Fruit fly (Drosophila melanogaster) whole organism, embryonic: ENCODE measurements around the gene AstC-R1.

ENCODE experiments used
- Ada2b ChIP-seq: fragments of 200-800 bp; sonication (Bioruptor generic); IDR thresholded peaks from 2 replicates; pipeline ENCODE4 v1.3.6; 2022; ENCODE audit warnings: missing biosample characterization, missing genetic modification characterization
- Adf1 ChIP-seq: fragments of 200-800 bp; sonication (Bioruptor generic); IDR thresholded peaks from 2 replicates; pipeline ENCODE4 v1.3.6; 2022; ENCODE audit warnings: missing biosample characterization, missing genetic modification characterization
- Aef1 ChIP-seq: fragments of 200-800 bp; sonication (Bioruptor generic); IDR thresholded peaks from 3 replicates; pipeline ENCODE4 v1.3.6; 2022; ENCODE audit warnings: missing biosample characterization, missing genetic modification characterization
- Bgb ChIP-seq: fragments of 200-800 bp; sonication (Bioruptor generic); IDR thresholded peaks from 2 replicates; pipeline ENCODE4 v1.3.6; 2022; ENCODE audit warnings: missing biosample characterization, missing genetic modification characterization; ENCODE audit not compliant: partially characterized antibody
- CG11695 ChIP-seq: fragments of 200-800 bp; sonication (Bioruptor generic); IDR thresholded peaks from 3 replicates; pipeline ENCODE4 v1.3.6; 2022; ENCODE audit warnings: missing biosample characterization, missing genetic modification characterization
- CG12299 ChIP-seq: fragments of 200-800 bp; sonication (Bioruptor generic); optimal IDR thresholded peaks from 2 replicates; lab custom pipeline; 2018; ENCODE audit warnings: missing biosample characterization, mild to moderate bottlenecking, missing genetic modification characterization
- CG12659 ChIP-seq: fragments of 200-800 bp; sonication (Bioruptor generic); optimal IDR thresholded peaks from 3 replicates; lab custom pipeline; 2017; ENCODE audit warnings: mild to moderate bottlenecking, missing biosample characterization, missing genetic modification reagents, missing genetic modification characterization
- CG14441 ChIP-seq: fragments of 200-800 bp; sonication (Bioruptor generic); IDR thresholded peaks from 2 replicates; pipeline ENCODE4 v1.3.6; 2022; ENCODE audit warnings: missing biosample characterization, missing genetic modification characterization
- CG16813 ChIP-seq: fragments of 200-800 bp; sonication (Bioruptor generic); IDR thresholded peaks from 3 replicates; pipeline ENCODE4 v1.3.6; 2022; ENCODE audit warnings: missing biosample characterization, missing genetic modification characterization; ENCODE audit not compliant: partially characterized antibody
- CG17359 ChIP-seq: fragments of 200-800 bp; sonication (Bioruptor generic); optimal IDR thresholded peaks from 3 replicates; lab custom pipeline; 2018; ENCODE audit warnings: missing biosample characterization, mild to moderate bottlenecking, missing genetic modification characterization, moderate library complexity
- CG17612 ChIP-seq: fragments of 200-800 bp; sonication (Bioruptor generic); IDR thresholded peaks from 2 replicates; pipeline ENCODE4 v1.3.6; 2022; ENCODE audit warnings: missing biosample characterization, missing genetic modification characterization
- CG17802 ChIP-seq: fragments of 200-800 bp; sonication (Bioruptor generic); optimal IDR thresholded peaks from 2 replicates; lab custom pipeline; 2018; ENCODE audit warnings: missing biosample characterization, mild to moderate bottlenecking, missing genetic modification characterization, moderate library complexity
- CG2889 ChIP-seq: fragments of 200-800 bp; sonication (Bioruptor generic); IDR thresholded peaks from 3 replicates; pipeline ENCODE4 v1.3.6; 2022; ENCODE audit warnings: missing biosample characterization, missing genetic modification characterization
- CG32532 ChIP-seq: fragments of 200-800 bp; sonication (Bioruptor generic); IDR thresholded peaks from 2 replicates; pipeline ENCODE4 v1.3.6; 2022; ENCODE audit warnings: missing biosample characterization, missing genetic modification characterization
- CG3281 ChIP-seq: fragments of 200-800 bp; sonication (Bioruptor generic); optimal IDR thresholded peaks from 3 replicates; lab custom pipeline; 2017; ENCODE audit warnings: missing biosample characterization, mild to moderate bottlenecking, missing genetic modification characterization
- CG3407 ChIP-seq: fragments of 200-800 bp; sonication (Bioruptor generic); optimal IDR thresholded peaks from 2 replicates; lab custom pipeline; 2018; ENCODE audit warnings: missing biosample characterization, mild to moderate bottlenecking, missing genetic modification characterization
- CG3838 ChIP-seq: fragments of 200-800 bp; sonication (Bioruptor generic); optimal IDR thresholded peaks from 3 replicates; lab custom pipeline; 2016; ENCODE audit warnings: missing biosample characterization, missing genetic modification characterization
- CG4328 ChIP-seq: fragments of 200-800 bp; sonication (Bioruptor generic); optimal IDR thresholded peaks from 3 replicates; lab custom pipeline; 2017; ENCODE audit warnings: missing biosample characterization, missing genetic modification reagents, missing genetic modification characterization
- CG5180 ChIP-seq: fragments of 200-800 bp; sonication (Bioruptor generic); optimal IDR thresholded peaks from 3 replicates; lab custom pipeline; 2017; ENCODE audit warnings: missing biosample characterization, missing genetic modification characterization, mild to moderate bottlenecking, moderate library complexity, missing genetic modification reagents
- CG6175 ChIP-seq: fragments of 200-800 bp; sonication (Bioruptor generic); IDR thresholded peaks from 3 replicates; pipeline ENCODE4 v1.3.6; 2022; ENCODE audit warnings: missing biosample characterization, missing genetic modification characterization
- CG6791 ChIP-seq: fragments of 200-800 bp; sonication (Bioruptor generic); IDR thresholded peaks from 3 replicates; pipeline ENCODE4 v1.3.6; 2022; ENCODE audit warnings: missing biosample characterization, missing genetic modification characterization; ENCODE audit not compliant: partially characterized antibody
- Chrac-16 ChIP-seq: fragments of 200-800 bp; sonication (Bioruptor generic); optimal IDR thresholded peaks from 3 replicates; lab custom pipeline; 2016; ENCODE audit warnings: missing biosample characterization, missing genetic modification characterization
- D19B ChIP-seq: fragments of 200-800 bp; sonication (Bioruptor generic); optimal IDR thresholded peaks from 2 replicates; lab custom pipeline; 2017; ENCODE audit warnings: missing biosample characterization, mild to moderate bottlenecking, missing genetic modification characterization
- ERR ChIP-seq: fragments of 200-800 bp; sonication (Bioruptor generic); optimal IDR thresholded peaks from 2 replicates; lab custom pipeline; 2016; ENCODE audit warnings: missing biosample characterization, missing genetic modification characterization
- Ets97D ChIP-seq: fragments of 200-800 bp; sonication (Bioruptor generic); optimal IDR thresholded peaks from 3 replicates; lab custom pipeline; 2016; ENCODE audit warnings: missing biosample characterization, missing genetic modification characterization
- Gug ChIP-seq: fragments of 200-800 bp; sonication (Bioruptor generic); IDR thresholded peaks from 4 replicates; pipeline ENCODE4 v1.3.6; 2022; ENCODE audit warnings: missing biosample characterization, missing genetic modification characterization
- Hey ChIP-seq: fragments of 200-800 bp; sonication (Bioruptor generic); optimal IDR thresholded peaks from 3 replicates; lab custom pipeline; 2018; ENCODE audit warnings: missing biosample characterization, mild to moderate bottlenecking, missing genetic modification characterization
- Hsf ChIP-seq: fragments of 200-800 bp; sonication (Bioruptor generic); optimal IDR thresholded peaks from 3 replicates; lab custom pipeline; 2016; ENCODE audit warnings: missing biosample characterization, missing genetic modification characterization
- MBD-R2 ChIP-seq: fragments of 200-800 bp; sonication (Bioruptor generic); IDR thresholded peaks from 2 replicates; pipeline ENCODE4 v1.3.6; 2022; ENCODE audit warnings: missing biosample characterization, missing genetic modification characterization
- Poxn ChIP-seq: fragments of 200-800 bp; sonication (Bioruptor generic); IDR thresholded peaks from 2 replicates; pipeline ENCODE4 v1.3.6; 2022; ENCODE audit warnings: missing biosample characterization, missing genetic modification characterization
- Scr ChIP-seq: fragments of 200-800 bp; sonication (Bioruptor generic); IDR thresholded peaks from 2 replicates; pipeline ENCODE4 v1.3.6; 2022; ENCODE audit warnings: missing biosample characterization, missing genetic modification characterization; ENCODE audit not compliant: partially characterized antibody
- Sox102F ChIP-seq: fragments of 200-800 bp; sonication (Bioruptor generic); optimal IDR thresholded peaks from 2 replicates; lab custom pipeline; 2018; ENCODE audit warnings: missing biosample characterization, mild to moderate bottlenecking, missing genetic modification characterization, moderate library complexity
- Xbp1 ChIP-seq: fragments of 200-800 bp; sonication (Bioruptor generic); optimal IDR thresholded peaks from 3 replicates; lab custom pipeline; 2016; ENCODE audit warnings: missing biosample characterization, mild to moderate bottlenecking, missing genetic modification characterization
- abd-A ChIP-seq: fragments of 200-800 bp; sonication (Bioruptor generic); optimal IDR thresholded peaks from 3 replicates; lab custom pipeline; 2019; ENCODE audit warnings: missing biosample characterization, mild to moderate bottlenecking, missing genetic modification characterization, moderate library complexity
- dati ChIP-seq: fragments of 200-800 bp; sonication (Bioruptor generic); IDR thresholded peaks from 2 replicates; pipeline ENCODE4 v1.3.6; 2022; ENCODE audit warnings: missing biosample characterization, missing genetic modification characterization
- grau ChIP-seq: fragments of 200-800 bp; optimal IDR thresholded peaks from 3 replicates; lab custom pipeline; 2019; ENCODE audit warnings: missing biosample characterization, mild to moderate bottlenecking, missing genetic modification characterization, moderate library complexity
- gsb ChIP-seq: fragments of 200-800 bp; sonication (Bioruptor generic); IDR thresholded peaks from 2 replicates; pipeline ENCODE4 v1.3.6; 2022; ENCODE audit warnings: missing biosample characterization, missing genetic modification characterization
- jigr1 ChIP-seq: fragments of 200-800 bp; sonication (Bioruptor generic); IDR thresholded peaks from 3 replicates; pipeline ENCODE4 v1.3.6; 2022; ENCODE audit warnings: missing biosample characterization, missing genetic modification characterization
- lab ChIP-seq: fragments of 200-800 bp; sonication (Bioruptor generic); optimal IDR thresholded peaks from 3 replicates; lab custom pipeline; 2017; ENCODE audit warnings: missing biosample characterization, missing genetic modification characterization, mild to moderate bottlenecking, moderate library complexity, missing genetic modification reagents
- oc ChIP-seq: fragments of 200-800 bp; sonication (Bioruptor generic); optimal IDR thresholded peaks from 2 replicates; lab custom pipeline; 2018; ENCODE audit warnings: missing biosample characterization, mild to moderate bottlenecking, missing genetic modification characterization, moderate library complexity
- pan ChIP-seq, 4 experiments: fragments of >200 bp in 3 of 4; fragments of 200-800 bp in 1 of 4; sonication (Bioruptor generic) in 1 of 4; optimal IDR thresholded peaks in 3 of 4; IDR thresholded peaks in 1 of 4; 2 replicates each; pipeline versions ENCODE4 v1.3.6 to Lab custom; 2017 to 2022; ENCODE audit warnings: missing biosample characterization in 2 of 4, missing genetic modification characterization in 2 of 4, mixed read lengths in 1 of 4
- pros ChIP-seq: fragments of 200-800 bp; sonication (Bioruptor generic); optimal IDR thresholded peaks from 3 replicates; lab custom pipeline; 2019; ENCODE audit warnings: missing biosample characterization, mild to moderate bottlenecking, missing genetic modification characterization, moderate library complexity
- seq ChIP-seq: fragments of 200-800 bp; sonication (Bioruptor generic); IDR thresholded peaks from 2 replicates; pipeline ENCODE4 v1.3.6; 2022; ENCODE audit warnings: missing biosample characterization, missing genetic modification characterization
- ssp ChIP-seq: fragments of 200-800 bp; sonication (Bioruptor generic); IDR thresholded peaks from 2 replicates; pipeline ENCODE4 v1.3.6; 2022; ENCODE audit warnings: missing biosample characterization, missing genetic modification characterization
- tx ChIP-seq: fragments of 200-800 bp; sonication (Bioruptor generic); optimal IDR thresholded peaks from 2 replicates; lab custom pipeline; 2016; ENCODE audit warnings: missing biosample characterization, missing genetic modification characterization
- unpg ChIP-seq: fragments of 200-800 bp; sonication (Bioruptor generic); optimal IDR thresholded peaks from 3 replicates; lab custom pipeline; 2018; ENCODE audit warnings: missing biosample characterization, mild to moderate bottlenecking, missing genetic modification characterization, moderate library complexity
- wor ChIP-seq: fragments of 200-800 bp; sonication (Bioruptor generic); IDR thresholded peaks from 2 replicates; pipeline ENCODE4 v1.3.6; 2022; ENCODE audit warnings: missing biosample characterization, missing genetic modification characterization
- zf30C ChIP-seq: fragments of 200-800 bp; sonication (Bioruptor generic); optimal IDR thresholded peaks from 3 replicates; lab custom pipeline; 2018; ENCODE audit warnings: missing biosample characterization, mild to moderate bottlenecking, missing genetic modification characterization

Gene AstC-R1

DNA sequence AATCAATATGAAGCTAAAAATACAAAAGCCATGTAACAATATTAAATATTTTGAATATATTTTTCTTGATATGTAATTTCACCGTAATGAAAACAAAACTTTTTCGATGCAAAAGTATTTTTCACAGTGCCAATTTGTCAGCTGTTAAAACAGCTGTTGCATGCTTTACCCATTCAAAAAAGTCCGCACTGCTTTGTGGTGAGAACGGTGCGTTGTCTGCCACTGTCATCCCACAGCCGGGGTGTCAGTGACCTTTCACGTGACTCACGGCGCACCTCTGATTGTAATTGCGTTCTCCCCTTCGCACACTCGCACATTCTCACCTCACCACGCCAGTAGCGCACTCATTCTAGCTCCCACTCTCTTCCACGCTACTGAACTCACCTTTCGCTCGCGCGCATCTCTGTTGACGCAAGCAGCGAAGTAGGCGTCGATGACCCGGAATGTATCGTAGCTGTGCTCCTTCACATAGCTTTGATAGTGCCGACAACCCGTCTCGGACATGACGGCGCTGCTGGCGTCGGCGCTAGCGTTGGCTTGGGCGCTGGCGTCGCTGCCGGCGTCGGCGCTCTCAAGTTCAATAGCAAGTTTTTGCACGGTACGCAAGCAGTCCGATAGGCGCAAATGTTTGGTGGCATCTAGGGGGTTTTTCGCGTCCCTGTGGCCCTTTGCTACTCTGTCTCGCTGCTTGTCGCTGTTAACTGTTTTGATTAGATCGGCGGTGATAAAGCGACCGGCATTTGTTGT is 61.1 kb downstream of the AstC-R1 start (continued):
- TF ChIP-seq pros (peak; percentile 82), MBD-R2 (GFP tag; lab: Robert Waterston, UW) (peak; percentile 30; the same call in 1 of the 2 replicates), Bgb (GFP tag; lab: Robert Waterston, UW) (peak; percentile 74), CG12299 (tag; lab: Kevin White, UChicago) (no peak), Chrac-16 (GFP tag; lab: Kevin White, UChicago) (peak; percentile 45), ssp (peak; percentile 55), Xbp1 (GFP tag; lab: Kevin White, UChicago) (peak; percentile 50), CG2889 (GFP tag; lab: Robert Waterston, UW) (0 out of 3 replicates have a peak, but pooled peaks have one; percentile 29), dati (GFP tag; lab: Robert Waterston, UW) (no peak), grau (tag; lab: Kevin White, UChicago) (peak; percentile 48), Aef1 (GFP tag; lab: Robert Waterston, UW) (0 out of 3 replicates have a peak, but pooled peaks have one; percentile 12), CG32532 (GFP tag; lab: Robert Waterston, UW) (peak; percentile 69), CG14441 (GFP tag; lab: Robert Waterston, UW) (no peak), Ada2b (peak; percentile 40; the same call in 1 of the 2 replicates), CG17802 (peak; percentile 14), zf30C (GFP tag; lab: Kevin White, UChicago) (peak; percentile 81), jigr1 (GFP tag; lab: Robert Waterston, UW) (no peak), Hsf (GFP tag; lab: Kevin White, UChicago) (peak; percentile 25), CG3407 (GFP tag; lab: Kevin White, UChicago) (no peak), CG11695 (GFP tag; lab: Robert Waterston, UW) (no peak), pan (optimal IDR thresholded peaks at IDR 0.05; lab: Kevin White, UChicago) (peak in 1 of 2 experiments; percentile 47), pan (GFP tag; optimal IDR thresholded peaks at IDR 0.05 in 1 of 2, IDR thresholded peaks at IDR 0.05 in 1 of 2) (peak in 1 of 2 experiments; percentile 46), ERR (GFP tag; lab: Kevin White, UChicago) (peak; percentile 63), seq (peak; percentile 53; the same call in 1 of the 2 replicates), Ets97D (GFP tag; lab: Kevin White, UChicago) (peak; percentile 14), Gug (GFP tag; lab: Robert Waterston, UW) (no peak), oc (tag; lab: Kevin White, UChicago) (peak; percentile 32), Poxn (GFP tag; lab: Robert Waterston, UW) (no peak), tx (GFP tag; lab: Kevin White, UChicago) (peak; percentile 45), Hey (tag; lab: Kevin White, UChicago) (no peak), CG12659 (GFP tag; lab: Kevin White, UChicago) (peak; percentile 9), CG17359 (tag; lab: Kevin White, UChicago) (peak; percentile 45), CG3281 (GFP tag; lab: Kevin White, UChicago) (peak; percentile 4), abd-A (tag; lab: Kevin White, UChicago) (no peak), Sox102F (GFP tag; lab: Kevin White, UChicago) (peak; percentile 21), unpg (GFP tag; lab: Kevin White, UChicago) (peak; percentile 34), CG5180 (GFP tag; lab: Kevin White, UChicago) (no peak), CG4328 (GFP tag; lab: Kevin White, UChicago) (no peak), D19B (no peak), Scr (peak; percentile 75), gsb (GFP tag; lab: Robert Waterston, UW) (no peak), CG3838 (GFP tag; lab: Kevin White, UChicago) (no peak), CG6791 (peak; percentile 64), CG16813 (GFP tag; lab: Robert Waterston, UW) (peak; percentile 72), lab (GFP tag; lab: Kevin White, UChicago) (peak; percentile 46), wor (no peak), CG6175 (GFP tag; lab: Robert Waterston, UW) (0 out of 3 replicates have a peak, but pooled peaks have one; percentile 14), Adf1 (GFP tag; lab: Robert Waterston, UW) (peak; percentile 100), CG17612 (GFP tag; lab: Robert Waterston, UW) (peak; percentile 10; the same call in 1 of the 2 replicates)
